Worm (Caenorhabditis elegans): ENCODE data around the gene F40C5.2.

The F40C5.2 gene

ce11 chrV:3538307-3538706, 32.5 kb upstream of the F40C5.2 start, which contains the start of gene nhr-93:
Gene nhr-93, minus strand, starts transcription at chrV:3538407.
- TF ChIP-seq flh-1 (GFP tag; optimal IDR thresholded peaks at IDR 0.05) (no peak), nhr-2 (tag; optimal IDR thresholded peaks at IDR 0.05) (no peak), elt-1 (tag; optimal IDR thresholded peaks at IDR 0.05; ENCODE audit: borderline replicate concordance, insufficient read depth) (no peak), ztf-11 (tag; optimal IDR thresholded peaks at IDR 0.05) (no peak), lsy-2 (tag; optimal IDR thresholded peaks at IDR 0.05) (no peak), snpc-4 (tag; optimal IDR thresholded peaks at IDR 0.05) (no peak), unc-120 (tag; optimal IDR thresholded peaks at IDR 0.05; ENCODE audit: poor library complexity, severe bottlenecking) (no peak), sptf-1 (tag; optimal IDR thresholded peaks at IDR 0.05) (no peak), bed-3 (GFP tag; optimal IDR thresholded peaks at IDR 0.05) (no peak), ham-2 (GFP tag; optimal IDR thresholded peaks at IDR 0.05) (no peak), mls-2 (tag; optimal IDR thresholded peaks at IDR 0.05) (no peak), nhr-237 (tag; optimal IDR thresholded peaks at IDR 0.05) (no peak), nhr-28 (tag; optimal IDR thresholded peaks at IDR 0.05) (no peak), nhr-12 (tag; optimal IDR thresholded peaks at IDR 0.05) (no peak), sem-2 (GFP tag; optimal IDR thresholded peaks at IDR 0.05) (no peak), tbx-8 (GFP tag; optimal IDR thresholded peaks at IDR 0.05) (no peak), ces-1 (GFP tag; optimal IDR thresholded peaks at IDR 0.05) (no peak), pha-4 (tag; optimal IDR thresholded peaks at IDR 0.05) (no peak), drap-1 (GFP tag; optimal IDR thresholded peaks at IDR 0.05) (no peak)

- TF ChIP-seq ces-1 (GFP tag; optimal IDR thresholded peaks at IDR 0.05) (no peak), elt-1 (tag; optimal IDR thresholded peaks at IDR 0.05; ENCODE audit: borderline replicate concordance, insufficient read depth) (no peak), ceh-83 (GFP tag; optimal IDR thresholded peaks at IDR 0.05) (no peak), snpc-4 (tag; optimal IDR thresholded peaks at IDR 0.05) (no peak), mls-2 (tag; optimal IDR thresholded peaks at IDR 0.05) (no peak)
These were observed 29.7 kb upstream of the F40C5.2 start, which contains the start of gene srbc-67 for ce11 chrV:3541117-3541516. Gene srbc-67, minus strand, starts transcription at chrV:3541217.

ce11 chrV:3543344-3543743, 27.5 kb upstream of the F40C5.2 start, which contains the start of gene nhr-222:
Gene nhr-222, minus strand, starts transcription at chrV:3543444.
- no peak for TF ChIP-seq ceh-43 (GFP tag; optimal IDR thresholded peaks at IDR 0.05)
- no peak for TF ChIP-seq hlh-1 (tag; optimal IDR thresholded peaks at IDR 0.05)
- no peak for TF ChIP-seq elt-1 (tag; optimal IDR thresholded peaks at IDR 0.05; ENCODE audit: borderline replicate concordance, insufficient read depth)
- TF ChIP-seq zip-8 (tag; optimal IDR thresholded peaks at IDR 0.05), result no peak
- TF ChIP-seq unc-39 (tag; optimal IDR thresholded peaks at IDR 0.05), result no peak
- TF ChIP-seq snpc-4 (tag; optimal IDR thresholded peaks at IDR 0.05), result no peak
- no peak for TF ChIP-seq flh-1 (GFP tag; optimal IDR thresholded peaks at IDR 0.05)
- no peak for TF ChIP-seq unc-62 (GFP tag; optimal IDR thresholded peaks at IDR 0.05)
- no peak for TF ChIP-seq mep-1 (tag; optimal IDR thresholded peaks at IDR 0.05)
- no peak for TF ChIP-seq elt-3 (tag; optimal IDR thresholded peaks at IDR 0.05)
- no peak for TF ChIP-seq unc-120 (tag; optimal IDR thresholded peaks at IDR 0.05; ENCODE audit: poor library complexity, severe bottlenecking)
- no peak for TF ChIP-seq mab-5 (tag; optimal IDR thresholded peaks at IDR 0.05)
- no peak for TF ChIP-seq lsy-2 (tag; optimal IDR thresholded peaks at IDR 0.05)
- TF ChIP-seq ztf-11 (tag; optimal IDR thresholded peaks at IDR 0.05), result no peak

ce11 chrV:3546517-3546916, 24.3 kb upstream of the F40C5.2 start, which contains the start of gene srbc-68:
Gene srbc-68, minus strand, starts transcription at chrV:3546617.
- no peak for TF ChIP-seq tbx-8 (GFP tag; optimal IDR thresholded peaks at IDR 0.05)
- TF ChIP-seq M03D4.4 (tag; optimal IDR thresholded peaks at IDR 0.05), result no peak
- no peak for TF ChIP-seq blmp-1 (tag; optimal IDR thresholded peaks at IDR 0.05)
- TF ChIP-seq elt-3 (tag; optimal IDR thresholded peaks at IDR 0.05), result no peak
- no peak for TF ChIP-seq bed-3 (GFP tag; optimal IDR thresholded peaks at IDR 0.05)
- no peak for TF ChIP-seq ceh-39 (tag; optimal IDR thresholded peaks at IDR 0.05)
- no peak for TF ChIP-seq ceh-83 (GFP tag; optimal IDR thresholded peaks at IDR 0.05)
- TF ChIP-seq hlh-1 (tag; optimal IDR thresholded peaks at IDR 0.05), result no peak
- TF ChIP-seq mab-5 (tag; optimal IDR thresholded peaks at IDR 0.05), result no peak
- TF ChIP-seq lin-13 (tag; optimal IDR thresholded peaks at IDR 0.05), result no peak
- TF ChIP-seq ceh-43 (GFP tag; optimal IDR thresholded peaks at IDR 0.05), result no peak
- TF ChIP-seq unc-62 (GFP tag; optimal IDR thresholded peaks at IDR 0.05), result no peak
- no peak for TF ChIP-seq nhr-12 (tag; optimal IDR thresholded peaks at IDR 0.05)
- TF ChIP-seq unc-39 (tag; optimal IDR thresholded peaks at IDR 0.05), result no peak
- TF ChIP-seq nhr-76 (tag; optimal IDR thresholded peaks at IDR 0.05), result no peak

All from whole organism, mixed stage, embryonic.